Worm (Caenorhabditis elegans): ENCODE data around the gene set-3.
A peak's percentile ranks its signal among the peaks of the same experiment; 100 is the strongest.

The set-3 gene

ce11 chrIII:9720191-9720590, 25.8 kb upstream of the set-3 start, which contains the start of gene ncx-7:
ncx-7 (minus strand) TSS chrIII:9720291.
- TF ChIP-seq duxl-1 (tag; optimal IDR thresholded peaks at IDR 0.05; ENCODE audit: poor library complexity), result no peak
- no peak for TF ChIP-seq Y105C5A.15 (GFP tag; IDR thresholded peaks at IDR 0.05)
- TF ChIP-seq sdz-12 (GFP tag; optimal IDR thresholded peaks at IDR 0.05), result no peak
- TF ChIP-seq pqm-1 (tag; optimal IDR thresholded peaks at IDR 0.05), result peak; percentile 6
- no peak for TF ChIP-seq zfp-3 (GFP tag; conservative IDR thresholded peaks at IDR 0.05)
- no peak for TF ChIP-seq arid-1 (GFP tag; conservative IDR thresholded peaks at IDR 0.05)
- no peak for TF ChIP-seq dpl-1 (GFP tag; optimal IDR thresholded peaks at IDR 0.05)

- TF ChIP-seq lsy-2 (tag; optimal IDR thresholded peaks at IDR 0.05), result peak in 1 of 2 experiments; percentile 73
- no peak for TF ChIP-seq egl-43 (GFP tag; IDR thresholded peaks at IDR 0.05)
- no peak for TF ChIP-seq zip-11 (GFP tag; IDR thresholded peaks at IDR 0.05)
- TF ChIP-seq nhr-11 (tag; optimal IDR thresholded peaks at IDR 0.05), result peak; percentile 15
- no peak for TF ChIP-seq aly-2 (tag; optimal IDR thresholded peaks at IDR 0.05)
- TF ChIP-seq snpc-4 (tag; optimal IDR thresholded peaks at IDR 0.05), result peak; percentile 91
- TF ChIP-seq mxl-2 (GFP tag; conservative IDR thresholded peaks at IDR 0.05), result no peak
- TF ChIP-seq lin-38 (GFP tag; IDR thresholded peaks at IDR 0.05), result peak; percentile 67
- TF ChIP-seq hlh-11 (tag; optimal IDR thresholded peaks at IDR 0.05), result peak; percentile 70
- TF ChIP-seq madf-5 (GFP tag; IDR thresholded peaks at IDR 0.05), result no peak
- no peak for TF ChIP-seq ceh-32 (tag; optimal IDR thresholded peaks at IDR 0.05; ENCODE audit: poor library complexity)
- peak; percentile 79 for TF ChIP-seq dve-1 (tag; optimal IDR thresholded peaks at IDR 0.05; ENCODE audit: insufficient read depth)
- TF ChIP-seq F37D6.2 (tag; optimal IDR thresholded peaks at IDR 0.05), result no peak
- TF ChIP-seq duxl-1 (tag; optimal IDR thresholded peaks at IDR 0.05; ENCODE audit: poor library complexity), result peak; percentile 48
- no peak for TF ChIP-seq nhr-76 (tag; optimal IDR thresholded peaks at IDR 0.05)
- TF ChIP-seq lin-15B (tag; optimal IDR thresholded peaks at IDR 0.05), result peak; percentile 46
- TF ChIP-seq tra-1 (GFP tag; IDR thresholded peaks at IDR 0.05), result peak; percentile 28; the same call in 1 of the 2 replicates
- no peak for TF ChIP-seq mxl-3 (GFP tag; optimal IDR thresholded peaks at IDR 0.05)
- no peak for TF ChIP-seq saeg-2 (GFP tag; IDR thresholded peaks at IDR 0.05)
- TF ChIP-seq D1046.2 (GFP tag; IDR thresholded peaks at IDR 0.05), result no peak
- peak; percentile 90 for TF ChIP-seq F49E8.2 (tag; optimal IDR thresholded peaks at IDR 0.05; ENCODE audit: borderline replicate concordance)
- no peak for TF ChIP-seq F26F4.8 (GFP tag; conservative IDR thresholded peaks at IDR 0.05)
- peak; percentile 68 for TF ChIP-seq hlh-30 (tag; optimal IDR thresholded peaks at IDR 0.05; ENCODE audit: insufficient read depth)
- peak; percentile 30 for TF ChIP-seq dpl-1 (GFP tag; optimal IDR thresholded peaks at IDR 0.05)
- TF ChIP-seq nhr-77 (tag; optimal IDR thresholded peaks at IDR 0.05), result no peak
- TF ChIP-seq Y5F2A.4 (GFP tag; optimal IDR thresholded peaks at IDR 0.05), result no peak
- TF ChIP-seq hif-1 (tag; optimal IDR thresholded peaks at IDR 0.05), result peak in 1 of 2 experiments; percentile 8
- TF ChIP-seq dmd-9 (GFP tag; IDR thresholded peaks at IDR 0.05), result no peak
- TF ChIP-seq dmd-6 (GFP tag; IDR thresholded peaks at IDR 0.05), result peak; percentile 63
- TF ChIP-seq aha-1 (tag), result peak; percentile 60
- TF ChIP-seq fos-1 (tag; optimal IDR thresholded peaks at IDR 0.05), result no peak
- no peak for TF ChIP-seq set-16 (GFP tag; IDR thresholded peaks at IDR 0.05)
- TF ChIP-seq ztf-11 (tag; optimal IDR thresholded peaks at IDR 0.05), result no peak
- TF ChIP-seq nhr-41 (GFP tag; IDR thresholded peaks at IDR 0.05), result no peak
- no peak for TF ChIP-seq nhr-111 (GFP tag; optimal IDR thresholded peaks at IDR 0.05)
- no peak for TF ChIP-seq egl-27 (tag; optimal IDR thresholded peaks at IDR 0.05)
- TF ChIP-seq lim-7 (GFP tag; IDR thresholded peaks at IDR 0.05), result no peak
- peak; percentile 89 for TF ChIP-seq mes-2 (tag; optimal IDR thresholded peaks at IDR 0.05; ENCODE audit: poor library complexity, severe bottlenecking)
- no peak for TF ChIP-seq T20F7.1 (GFP tag; optimal IDR thresholded peaks at IDR 0.05)
- no peak for TF ChIP-seq fkh-10 (GFP tag; optimal IDR thresholded peaks at IDR 0.05)
- TF ChIP-seq zip-2 (tag; optimal IDR thresholded peaks at IDR 0.05), result no peak
- no peak for TF ChIP-seq vab-7 (GFP tag; IDR thresholded peaks at IDR 0.05)
- no peak for TF ChIP-seq Y105C5A.15 (GFP tag; IDR thresholded peaks at IDR 0.05)
- no peak for TF ChIP-seq mdl-1 (tag; optimal IDR thresholded peaks at IDR 0.05)
- no peak for TF ChIP-seq cey-2 (tag; optimal IDR thresholded peaks at IDR 0.05; ENCODE audit: borderline replicate concordance, insufficient read depth)
Observed at ce11 chrIII:9717243-9717642, 22.9 kb upstream of the set-3 start.
